Worm (Caenorhabditis elegans): ENCODE data around the gene F18G5.1.

DNA sequence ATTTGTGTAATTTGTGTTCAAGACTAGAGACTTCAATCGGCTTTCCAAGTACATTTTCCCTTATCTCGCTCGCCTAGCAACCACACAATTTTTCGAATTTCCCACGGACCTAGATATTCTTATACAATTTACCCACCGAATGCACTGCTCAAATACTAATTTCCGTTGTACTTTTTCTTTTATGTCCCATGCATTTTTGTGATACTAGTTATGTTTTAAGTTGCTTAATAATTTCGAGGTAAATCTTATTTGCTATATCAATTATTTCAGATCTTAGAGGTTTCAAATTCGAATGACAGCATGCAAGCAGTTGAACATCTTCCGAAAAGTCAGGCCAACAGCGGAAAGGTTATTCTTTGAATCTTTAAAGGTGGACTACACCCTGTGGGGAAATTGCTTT is at the start of gene F18G5.1:
- TF ChIP-seq pha-4 (tag; optimal IDR thresholded peaks at IDR 0.05) (no peak), pag-3 (tag; optimal IDR thresholded peaks at IDR 0.05; ENCODE audit: borderline replicate concordance) (no peak), ama-1 (optimal IDR thresholded peaks at IDR 0.05) (no peak), sox-4 (tag; optimal IDR thresholded peaks at IDR 0.05) (no peak), unc-42 (tag; optimal IDR thresholded peaks at IDR 0.05) (no peak), ceh-45 (GFP tag; IDR thresholded peaks at IDR 0.05) (no peak), ceh-31 (tag; optimal IDR thresholded peaks at IDR 0.05) (no peak), eyg-1 (tag; optimal IDR thresholded peaks at IDR 0.05) (no peak), ceh-6 (GFP tag; optimal IDR thresholded peaks at IDR 0.05) (no peak), fax-1 (tag; optimal IDR thresholded peaks at IDR 0.05) (no peak), unc-55 (GFP tag; optimal IDR thresholded peaks at IDR 0.05) (no peak), unc-86 (tag; optimal IDR thresholded peaks at IDR 0.05) (no peak)
